Fruit fly (Drosophila melanogaster): Measurements from ENCODE around the gene Arts.

The Arts gene

dm6 chr3L:16582678-16583315 is 19.9 kb upstream of the Arts start, which contains the start of gene Rpn12 (continued):
- TF ChIP-seq dm (GFP tag; optimal IDR thresholded peaks at IDR 0.05) (peak; percentile 31), CG11247 (GFP tag; IDR thresholded peaks at IDR 0.05) (0 out of 2 replicates have a peak, but pooled peaks have one; percentile 22), Gug (GFP tag; IDR thresholded peaks at IDR 0.05) (no peak), Xbp1 (GFP tag; optimal IDR thresholded peaks at IDR 0.05) (peak; percentile 35), YL-1 (GFP tag; optimal IDR thresholded peaks at IDR 0.05) (peak; percentile 23), wor (GFP tag; IDR thresholded peaks at IDR 0.05) (no peak), Hmr (GFP tag; optimal IDR thresholded peaks at IDR 0.05) (peak; percentile 8), CG7928 (GFP tag; optimal IDR thresholded peaks at IDR 0.05) (peak; percentile 86), klu (GFP tag; IDR thresholded peaks at IDR 0.05) (no peak), CG17385 (GFP tag; optimal IDR thresholded peaks at IDR 0.05) (no peak), CG15696 (tag; optimal IDR thresholded peaks at IDR 0.05) (no peak), CG9817 (tag; optimal IDR thresholded peaks at IDR 0.05) (peak; percentile 40), aop (GFP tag; IDR thresholded peaks at IDR 0.05) (no peak), btn (GFP tag; optimal IDR thresholded peaks at IDR 0.05) (no peak), CG4820 (GFP tag; optimal IDR thresholded peaks at IDR 0.05) (no peak), CG1792 (GFP tag; optimal IDR thresholded peaks at IDR 0.05) (peak; percentile 37), CG10147 (GFP tag; optimal IDR thresholded peaks at IDR 0.05) (peak; percentile 59), CG10267 (tag; optimal IDR thresholded peaks at IDR 0.05) (peak; percentile 50), CG8290 (GFP tag; optimal IDR thresholded peaks at IDR 0.05) (peak; percentile 28), CG8290 (tag; optimal IDR thresholded peaks at IDR 0.05) (peak in 1 of 2 experiments; percentile 52), Bgb (GFP tag; IDR thresholded peaks at IDR 0.05; ENCODE audit: partially characterized antibody) (peak; percentile 81), Hr78 (GFP tag; optimal IDR thresholded peaks at IDR 0.05) (no peak), Doc3 (GFP tag; IDR thresholded peaks at IDR 0.05; ENCODE audit: partially characterized antibody) (peak; percentile 80), CG1832 (GFP tag; optimal IDR thresholded peaks at IDR 0.05) (no peak), CG6791 (GFP tag; IDR thresholded peaks at IDR 0.05; ENCODE audit: partially characterized antibody) (peak; percentile 85), knrl (GFP tag; IDR thresholded peaks at IDR 0.05; ENCODE audit: partially characterized antibody) (peak; percentile 75; the same call in 2 of the 3 replicates), esg (GFP tag; conservative IDR thresholded peaks at IDR 0.05) (no peak), gfzf (GFP tag; optimal IDR thresholded peaks at IDR 0.05) (peak; percentile 8), cwo (GFP tag; optimal IDR thresholded peaks at IDR 0.05) (no peak), hbn (GFP tag; IDR thresholded peaks at IDR 0.05; ENCODE audit: partially characterized antibody) (peak; percentile 82), sima (GFP tag; optimal IDR thresholded peaks at IDR 0.05) (no peak), cg (GFP tag; optimal IDR thresholded peaks at IDR 0.05) (no peak), CG1603 (tag; optimal IDR thresholded peaks at IDR 0.05) (peak; percentile 50), CG10654 (GFP tag; optimal IDR thresholded peaks at IDR 0.05) (no peak), CG14710 (tag; optimal IDR thresholded peaks at IDR 0.05) (peak; percentile 38), B-H1 (GFP tag; IDR thresholded peaks at IDR 0.05) (no peak), Fer3 (tag; optimal IDR thresholded peaks at IDR 0.05) (peak; percentile 19), bsh (GFP tag; optimal IDR thresholded peaks at IDR 0.05) (peak in 1 of 2 experiments; percentile 1), exex (tag; optimal IDR thresholded peaks at IDR 0.05) (no peak), CG13123 (GFP tag; optimal IDR thresholded peaks at IDR 0.05) (no peak), Atf3 (GFP tag; optimal IDR thresholded peaks at IDR 0.05) (no peak), her (GFP tag; optimal IDR thresholded peaks at IDR 0.05) (peak; percentile 35), fd64A (GFP tag; optimal IDR thresholded peaks at IDR 0.05) (no peak), phol (tag; optimal IDR thresholded peaks at IDR 0.05) (peak; percentile 44), CG30403 (GFP tag; optimal IDR thresholded peaks at IDR 0.05) (peak; percentile 43), gsb (GFP tag; IDR thresholded peaks at IDR 0.05) (no peak), CG32767 (GFP tag; IDR thresholded peaks at IDR 0.05) (no peak), Chrac-16 (GFP tag; optimal IDR thresholded peaks at IDR 0.05) (peak; percentile 33), CG2129 (GFP tag; IDR thresholded peaks at IDR 0.05; ENCODE audit: partially characterized antibody) (peak; percentile 72; the same call in 1 of the 2 replicates)

Measured in whole organism, embryonic.